ENCODE assay signal across 5 fruit fly cellular contexts in the genomic region with DNA sequence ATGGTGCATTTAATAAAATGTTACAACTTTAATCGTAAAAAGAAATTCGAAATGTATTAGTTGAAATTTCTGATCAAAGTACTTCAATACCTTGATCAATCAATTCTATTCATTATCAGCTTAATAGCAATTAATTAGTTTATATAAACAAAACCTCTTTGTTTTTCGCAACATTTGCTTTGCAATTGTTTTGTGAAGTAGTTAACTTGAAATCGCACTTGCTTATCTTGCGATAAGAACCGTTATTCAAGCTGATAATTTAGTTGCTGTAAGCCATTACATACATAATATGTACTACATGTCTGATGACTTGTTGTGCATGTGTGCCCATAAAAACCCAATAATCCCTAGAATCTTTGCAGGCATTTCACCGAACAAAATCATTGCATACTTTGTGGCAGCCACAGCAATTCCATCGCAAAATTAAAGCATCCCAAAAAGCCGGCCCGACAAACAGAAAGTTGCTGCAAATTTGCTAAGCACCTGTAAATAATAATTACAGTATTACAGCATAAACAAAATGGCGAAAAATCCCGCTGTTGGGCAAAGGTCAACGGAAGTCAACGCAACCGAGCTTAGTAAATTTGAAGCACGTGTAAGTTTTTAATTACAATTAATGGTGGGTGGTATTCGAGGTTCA.
TF ChIP-seq lines count a peak whose summit lies in the region.

No protein-coding gene starts in this region.

- TF ChIP-seq CTCF in whole organism, embryonic (GFP tag; optimal IDR thresholded peaks at IDR 0.05; lab: Kevin White, UChicago), result no peak

TF ChIP-seq in whole organism, adult, 20 proteins besides CTCF, POLR2A, EP300 and RAD21:
- TF ChIP-seq cic (GFP tag; optimal IDR thresholded peaks at IDR 0.05; lab: Kevin White, UChicago) (peak; percentile 18), bab1 (GFP tag; optimal IDR thresholded peaks at IDR 0.05; lab: Kevin White, UChicago) (peak; percentile 5), kay (GFP tag; lab: Kevin White, UChicago; ENCODE audit: borderline replicate concordance) (peak; percentile 86), CG7101 (tag; optimal IDR thresholded peaks at IDR 0.05; lab: Kevin White, UChicago) (no peak), tj (GFP tag; optimal IDR thresholded peaks at IDR 0.05; lab: Kevin White, UChicago) (peak; percentile 1)

TF ChIP-seq in whole organism, embryonic, 481 proteins besides CTCF, POLR2A, EP300 and RAD21:
- peak; percentile 7 for TF ChIP-seq CG12769 (tag; optimal IDR thresholded peaks at IDR 0.05; lab: Kevin White, UChicago)
- peak; percentile 19 for TF ChIP-seq cg (GFP tag; optimal IDR thresholded peaks at IDR 0.05; lab: Kevin White, UChicago)
- no peak for TF ChIP-seq NfI (GFP tag; optimal IDR thresholded peaks at IDR 0.05; lab: Kevin White, UChicago)
- TF ChIP-seq CG8290 (GFP tag; optimal IDR thresholded peaks at IDR 0.05; lab: Kevin White, UChicago), result no peak
- TF ChIP-seq CG8290 (tag; optimal IDR thresholded peaks at IDR 0.05; lab: Kevin White, UChicago), result peak in 1 of 2 experiments; percentile 27
- no peak for TF ChIP-seq shn (GFP tag; optimal IDR thresholded peaks at IDR 0.05; lab: Kevin White, UChicago)
- peak; percentile 48 for TF ChIP-seq HmgZ (tag; optimal IDR thresholded peaks at IDR 0.05; lab: Kevin White, UChicago)
- TF ChIP-seq CG2199 (GFP tag; IDR thresholded peaks at IDR 0.05; lab: Robert Waterston, UW), result 0 out of 3 replicates have a peak, but pooled peaks have one; percentile 11
- 0 out of 4 replicates have a peak, but pooled peaks have one; percentile 58 for TF ChIP-seq chinmo (GFP tag; IDR thresholded peaks at IDR 0.05; lab: Robert Waterston, UW; ENCODE audit: partially characterized antibody)
- peak; percentile 21 for TF ChIP-seq stwl (tag; optimal IDR thresholded peaks at IDR 0.05; lab: Kevin White, UChicago)
- peak; percentile 74 for TF ChIP-seq sens (GFP tag; lab: Kevin White, UChicago)
- peak; percentile 10 for TF ChIP-seq gro (GFP tag; optimal IDR thresholded peaks at IDR 0.05; lab: Kevin White, UChicago)
- TF ChIP-seq CG12744 (GFP tag; optimal IDR thresholded peaks at IDR 0.05; lab: Kevin White, UChicago), result no peak
- TF ChIP-seq Med (GFP tag; lab: Kevin White, UChicago), result peak; percentile 56
- TF ChIP-seq exex (tag; optimal IDR thresholded peaks at IDR 0.05; lab: Kevin White, UChicago), result peak; percentile 86
- peak in 1 of 2 experiments; percentile 74 for TF ChIP-seq Pdp1 (GFP tag; optimal IDR thresholded peaks at IDR 0.05; lab: Kevin White, UChicago)

TF ChIP-seq in whole organism, prepupa, 60 proteins besides CTCF, POLR2A, EP300 and RAD21:
- no peak for TF ChIP-seq Hr39 (GFP tag; optimal IDR thresholded peaks at IDR 0.05; lab: Kevin White, UChicago)
- TF ChIP-seq CG6163 (GFP tag; IDR thresholded peaks at IDR 0.05; lab: Robert Waterston, UW), result no peak
- TF ChIP-seq salr (GFP tag; optimal IDR thresholded peaks at IDR 0.05; lab: Kevin White, UChicago), result no peak
- no peak for TF ChIP-seq CG6276 (GFP tag; optimal IDR thresholded peaks at IDR 0.05; lab: Kevin White, UChicago)
- no peak for TF ChIP-seq CG7368 (GFP tag; optimal IDR thresholded peaks at IDR 0.05; lab: Kevin White, UChicago)
- no peak for TF ChIP-seq CG10669 (GFP tag; optimal IDR thresholded peaks at IDR 0.05; lab: Kevin White, UChicago)
- no peak for TF ChIP-seq CG4318 (GFP tag; optimal IDR thresholded peaks at IDR 0.05; lab: Kevin White, UChicago)
- no peak for TF ChIP-seq CG31627 (GFP tag; optimal IDR thresholded peaks at IDR 0.05; lab: Kevin White, UChicago)
- TF ChIP-seq fkh (GFP tag; optimal IDR thresholded peaks at IDR 0.05; lab: Kevin White, UChicago), result peak; percentile 5
- no peak for TF ChIP-seq CG16779 (tag; optimal IDR thresholded peaks at IDR 0.05; lab: Kevin White, UChicago)
- peak; percentile 83 for TF ChIP-seq svp (GFP tag; lab: Kevin White, UChicago)
- TF ChIP-seq vri (GFP tag; optimal IDR thresholded peaks at IDR 0.05; lab: Kevin White, UChicago), result peak; percentile 69
- TF ChIP-seq Eip78C (GFP tag; lab: Kevin White, UChicago), result peak; percentile 67
- TF ChIP-seq Ets21C (GFP tag; optimal IDR thresholded peaks at IDR 0.05; lab: Kevin White, UChicago), result no peak
- no peak for TF ChIP-seq net (GFP tag; optimal IDR thresholded peaks at IDR 0.05; lab: Kevin White, UChicago)
- no peak for TF ChIP-seq Hr4 (GFP tag; optimal IDR thresholded peaks at IDR 0.05; lab: Kevin White, UChicago)
- no peak for TF ChIP-seq CG8319 (GFP tag; optimal IDR thresholded peaks at IDR 0.05; lab: Kevin White, UChicago)

TF ChIP-seq in whole organism, pupa, 21 proteins besides CTCF, POLR2A, EP300 and RAD21:
- TF ChIP-seq D1 (tag; optimal IDR thresholded peaks at IDR 0.05; lab: Kevin White, UChicago) (peak; percentile 41), CG4496 (GFP tag; IDR thresholded peaks at IDR 0.05; lab: Robert Waterston, UW) (peak; percentile 54; the same call in 1 of the 3 replicates), fd96Ca (GFP tag; IDR thresholded peaks at IDR 0.05; lab: Robert Waterston, UW) (no peak), CG15710 (tag; optimal IDR thresholded peaks at IDR 0.05; lab: Kevin White, UChicago) (no peak), CG32121 (GFP tag; IDR thresholded peaks at IDR 0.05; lab: Robert Waterston, UW) (no peak), Snoo (tag; optimal IDR thresholded peaks at IDR 0.05; lab: Kevin White, UChicago) (no peak), CG10348 (GFP tag; IDR thresholded peaks at IDR 0.05; lab: Robert Waterston, UW) (no peak), CG9948 (tag; optimal IDR thresholded peaks at IDR 0.05; lab: Kevin White, UChicago) (no peak)

TF ChIP-seq in whole organism, wandering third instar larva, 38 proteins besides CTCF, POLR2A, EP300 and RAD21:
- TF ChIP-seq GATAd (GFP tag; optimal IDR thresholded peaks at IDR 0.05; lab: Kevin White, UChicago), result no peak
- TF ChIP-seq Myc (optimal IDR thresholded peaks at IDR 0.05; lab: Kevin White, UChicago), result peak; percentile 86
- TF ChIP-seq sage (GFP tag; optimal IDR thresholded peaks at IDR 0.05; lab: Kevin White, UChicago), result no peak
- TF ChIP-seq CG9705 (GFP tag; optimal IDR thresholded peaks at IDR 0.05; lab: Kevin White, UChicago), result no peak
- no peak for TF ChIP-seq Dfd (GFP tag; optimal IDR thresholded peaks at IDR 0.05; lab: Kevin White, UChicago)
- no peak for TF ChIP-seq Hr78 (GFP tag; optimal IDR thresholded peaks at IDR 0.05; lab: Kevin White, UChicago)
- no peak for TF ChIP-seq usp (GFP tag; optimal IDR thresholded peaks at IDR 0.05; lab: Kevin White, UChicago)
- TF ChIP-seq Vsx2 (GFP tag; optimal IDR thresholded peaks at IDR 0.05; lab: Kevin White, UChicago; ENCODE audit: partially characterized antibody), result peak; percentile 52
- peak; percentile 69 for TF ChIP-seq N (GFP tag; optimal IDR thresholded peaks at IDR 0.05; lab: Kevin White, UChicago)
- TF ChIP-seq Dif (GFP tag; optimal IDR thresholded peaks at IDR 0.05; lab: Kevin White, UChicago; ENCODE audit: partially characterized antibody), result peak; percentile 36
- TF ChIP-seq lola (GFP tag; optimal IDR thresholded peaks at IDR 0.05; lab: Kevin White, UChicago), result peak; percentile 86
- no peak for TF ChIP-seq OdsH (GFP tag; optimal IDR thresholded peaks at IDR 0.05; lab: Kevin White, UChicago)
- no peak for TF ChIP-seq pan (optimal IDR thresholded peaks at IDR 0.05; lab: Kevin White, UChicago)
- peak; percentile 38 for TF ChIP-seq Abd-B (GFP tag; optimal IDR thresholded peaks at IDR 0.05; lab: Kevin White, UChicago)
TF ChIP-seq in whole organism, wandering third instar larva: peak in this region for 6.
